Worm (Caenorhabditis elegans) whole organism, young adult: ENCODE data around the gene K01A6.6.

Source experiments
- C06A6.2 ChIP-seq: fragments of 200-800 bp; sonication (Bioruptor generic); conservative IDR thresholded peaks from 2 replicates; pipeline ENCODE4 v1.3.6; 2022; ENCODE audit warnings: missing genetic modification characterization, missing compliant biosample characterization
- F37B4.10 ChIP-seq: fragments of 200-800 bp; sonication (Bioruptor generic); IDR thresholded peaks from 2 replicates; pipeline ENCODE4 v1.3.6; 2022; ENCODE audit warnings: missing genetic modification characterization, missing compliant biosample characterization
- K12H6.12 ChIP-seq: fragments of 200-800 bp; sonication (Bioruptor generic); optimal IDR thresholded peaks from 2 replicates; lab custom pipeline; 2018; ENCODE audit warnings: mild to moderate bottlenecking, missing genetic modification characterization, missing compliant biosample characterization
- Y67H2A.10 ChIP-seq: fragments of 200-800 bp; sonication (Bioruptor generic); conservative IDR thresholded peaks from 2 replicates; pipeline ENCODE4 v1.3.6; 2022; ENCODE audit warnings: missing genetic modification reagents, missing genetic modification characterization, missing compliant biosample characterization
- Y79H2A.3 ChIP-seq: fragments of 200-800 bp; sonication (Bioruptor generic); conservative IDR thresholded peaks from 2 replicates; pipeline ENCODE4 v1.3.6; 2022; ENCODE audit warnings: missing genetic modification reagents, missing genetic modification characterization, missing compliant biosample characterization
- ama-1 ChIP-seq, 3 experiments: fragments of 150-350 bp in 1 of 3; sonication (generic microtip) in 2 of 3; optimal IDR thresholded peaks; 2 replicates each; lab custom pipeline; 2014 to 2018; ENCODE audit warnings: missing biosample characterization in 2 of 3, missing genetic modification characterization in 2 of 3, missing genetic modification reagents in 2 of 3
- dpl-1 ChIP-seq: fragments of 150-350 bp; optimal IDR thresholded peaks from 2 replicates; lab custom pipeline; 2014; ENCODE audit warnings: missing biosample characterization, missing genetic modification reagents, missing genetic modification characterization
- hmg-20 ChIP-seq: fragments of 200-800 bp; sonication (Bioruptor generic); IDR thresholded peaks from 2 replicates; pipeline ENCODE4 v1.3.6; 2022; ENCODE audit warnings: missing genetic modification reagents, missing genetic modification characterization, missing compliant biosample characterization
- madf-10 ChIP-seq: sonication (generic microtip); optimal IDR thresholded peaks from 2 replicates; lab custom pipeline; 2016; ENCODE audit warnings: mild to moderate bottlenecking, missing genetic modification characterization, missing compliant biosample characterization
- mxl-1 ChIP-seq: sonication (generic microtip); optimal IDR thresholded peaks from 2 replicates; lab custom pipeline; 2016; ENCODE audit warnings: missing genetic modification characterization, missing compliant biosample characterization
- nhr-80 ChIP-seq: sonication (generic microtip); optimal IDR thresholded peaks from 2 replicates; lab custom pipeline; 2016; ENCODE audit warnings: missing genetic modification characterization, missing compliant biosample characterization
- pha-4 ChIP-seq: fragments of 150-350 bp; sonication (generic microtip); optimal IDR thresholded peaks from 2 replicates; lab custom pipeline; 2014; ENCODE audit warnings: missing biosample characterization, missing genetic modification reagents, missing genetic modification characterization
- snpc-4 ChIP-seq, 5 experiments: fragments of 150-350 bp in 1 of 5; sonication (generic microtip) in 4 of 5; optimal IDR thresholded peaks; 2 replicates each; lab custom pipeline; 2014 to 2018; ENCODE audit warnings: missing genetic modification characterization in 5 of 5, missing biosample characterization in 3 of 5, antibody characterized with exemption in 2 of 5, mild to moderate bottlenecking in 2 of 5, missing compliant biosample characterization in 2 of 5, missing genotype in 2 of 5, moderate library complexity in 2 of 5, missing genetic modification reagents in 1 of 5
- ztf-3 ChIP-seq: fragments of 200-800 bp; sonication (Bioruptor generic); optimal IDR thresholded peaks from 2 replicates; lab custom pipeline; 2018; ENCODE audit warnings: mild to moderate bottlenecking, missing genetic modification characterization, missing compliant biosample characterization

ce11 chrIV:11716414-11716813 is 18.7 kb upstream of the K01A6.6 start:
- TF ChIP-seq nhr-80 (tag; lab: Kevin White, UChicago), result no peak
- no peak for TF ChIP-seq ztf-3 (GFP tag; lab: Kevin White, UChicago)
- no peak for TF ChIP-seq C06A6.2
- no peak for TF ChIP-seq mxl-1 (tag; lab: Kevin White, UChicago)
- TF ChIP-seq K12H6.12 (tag; lab: Kevin White, UChicago), result no peak
- no peak for TF ChIP-seq pha-4
- no peak for TF ChIP-seq Y79H2A.3
- TF ChIP-seq dpl-1, result no peak
- TF ChIP-seq snpc-4 (GFP tag; optimal IDR thresholded peaks at IDR 0.05; lab: Kevin White, UChicago), result no peak
- no peak for TF ChIP-seq snpc-4 (tag; optimal IDR thresholded peaks at IDR 0.05; lab: Kevin White, UChicago)
- no peak for TF ChIP-seq F37B4.10 (GFP tag; lab: Robert Waterston, UW)
- TF ChIP-seq Y67H2A.10, result no peak
- TF ChIP-seq madf-10 (tag; lab: Kevin White, UChicago), result no peak
- no peak for TF ChIP-seq hmg-20 (GFP tag; lab: Robert Waterston, UW)
- TF ChIP-seq ama-1 (optimal IDR thresholded peaks at IDR 0.05; lab: Kevin White, UChicago), result no peak
- TF ChIP-seq ama-1 (GFP tag; optimal IDR thresholded peaks at IDR 0.05; lab: Kevin White, UChicago), result no peak
